Fruit fly (Drosophila melanogaster) ovary, adult (tissue): Measurements from ENCODE around the gene raw.

Source experiments
- CG17801 ChIP-seq: fragments of 200-800 bp; optimal IDR thresholded peaks from 2 replicates; lab custom pipeline; 2019; ENCODE audit warnings: missing biosample characterization, mild to moderate bottlenecking, missing genetic modification characterization, moderate library complexity; ENCODE audit not compliant: partially characterized antibody

The raw gene

dm6 chr2L:8734304-8734703 is 6.2 kb downstream of the raw start:
- no peak for TF ChIP-seq CG17801 (GFP tag; lab: Kevin White, UChicago)

- TF ChIP-seq CG17801 (GFP tag; lab: Kevin White, UChicago), result no peak
Observed at dm6 chr2L:8732702-8733101, 7.8 kb downstream of the raw start.

dm6 chr2L:8721028-8721427 is 19.4 kb downstream of the raw start:
- TF ChIP-seq CG17801 (GFP tag; lab: Kevin White, UChicago), result no peak

- no peak for TF ChIP-seq CG17801 (GFP tag; lab: Kevin White, UChicago)
Observed at dm6 chr2L:8719757-8720156, 20.7 kb downstream of the raw start.

- peak; percentile 70 for TF ChIP-seq CG17801 (GFP tag; lab: Kevin White, UChicago)
Observed at dm6 chr2L:8717618-8718336, 22.7 kb downstream of the raw start.

dm6 chr2L:8716383-8716782 is 24.1 kb downstream of the raw start:
- no peak for TF ChIP-seq CG17801 (GFP tag; lab: Kevin White, UChicago)

dm6 chr2L:8715454-8715853 is 25.0 kb downstream of the raw start:
- TF ChIP-seq CG17801 (GFP tag; lab: Kevin White, UChicago), result no peak

dm6 chr2L:8714513-8714912 is 25.9 kb downstream of the raw start:
- TF ChIP-seq CG17801 (GFP tag; lab: Kevin White, UChicago), result no peak

- TF ChIP-seq CG17801 (GFP tag; lab: Kevin White, UChicago), result no peak
Observed at dm6 chr2L:8709413-8709812, 31.0 kb downstream of the raw start, which contains the start of gene Hnf4. Gene Hnf4 (minus strand): TSS chr2L:8709611.

- TF ChIP-seq CG17801 (GFP tag; lab: Kevin White, UChicago), result no peak
Observed at dm6 chr2L:8709078-8709399, 31.4 kb downstream of the raw start.

- TF ChIP-seq CG17801 (GFP tag; lab: Kevin White, UChicago), result no peak
Observed at dm6 chr2L:8708399-8709077, 31.9 kb downstream of the raw start.

- TF ChIP-seq CG17801 (GFP tag; lab: Kevin White, UChicago), result no peak
Observed at dm6 chr2L:8707522-8707921, 32.9 kb downstream of the raw start.

- no peak for TF ChIP-seq CG17801 (GFP tag; lab: Kevin White, UChicago)
Observed at dm6 chr2L:8704648-8705622, 35.5 kb downstream of the raw start, which contains the start of gene CatB. Gene CatB (plus strand): TSS chr2L:8705572.

dm6 chr2L:8702907-8703626 is 37.4 kb downstream of the raw start:
- TF ChIP-seq CG17801 (GFP tag; lab: Kevin White, UChicago), result no peak
